Fruit fly (Drosophila melanogaster) whole organism, prepupa: ENCODE results near the gene CG2247.

Experiments used
- CG10631 ChIP-seq: fragments of 200-800 bp; sonication (Bioruptor generic); optimal IDR thresholded peaks from 2 replicates; lab custom pipeline; 2016; ENCODE audit warnings: missing biosample characterization, missing genetic modification characterization
- CG10669 ChIP-seq: fragments of 200-800 bp; sonication (Bioruptor generic); optimal IDR thresholded peaks from 3 replicates; lab custom pipeline; 2018; ENCODE audit warnings: missing biosample characterization, mild to moderate bottlenecking, missing genetic modification characterization, moderate library complexity
- CG11294 ChIP-seq: fragments of 200-800 bp; sonication (Bioruptor generic); IDR thresholded peaks from 2 replicates; pipeline ENCODE4 v1.3.6; 2022; ENCODE audit warnings: missing biosample characterization, missing genetic modification characterization
- CG11902 ChIP-seq: fragments of 200-800 bp; sonication (Bioruptor generic); optimal IDR thresholded peaks from 3 replicates; lab custom pipeline; 2016; ENCODE audit warnings: missing biosample characterization, missing genetic modification characterization
- CG15336 ChIP-seq: fragments of 200-800 bp; sonication (Bioruptor generic); IDR thresholded peaks from 2 replicates; pipeline ENCODE4 v1.3.6; 2022; ENCODE audit warnings: missing biosample characterization, missing genetic modification characterization
- CG3032 ChIP-seq: fragments of 200-800 bp; optimal IDR thresholded peaks from 2 replicates; lab custom pipeline; 2019; ENCODE audit warnings: missing biosample characterization, mild to moderate bottlenecking, missing genetic modification characterization, moderate library complexity
- CG31627 ChIP-seq: fragments of 200-800 bp; sonication (Bioruptor generic); optimal IDR thresholded peaks from 3 replicates; lab custom pipeline; 2016; ENCODE audit warnings: missing biosample characterization, missing genetic modification characterization
- CG32006 ChIP-seq: fragments of 200-800 bp; sonication (Bioruptor generic); optimal IDR thresholded peaks from 3 replicates; lab custom pipeline; 2017; ENCODE audit warnings: missing biosample characterization, mild to moderate bottlenecking, missing genetic modification characterization
- CG34406 ChIP-seq: fragments of 200-800 bp; sonication (Bioruptor generic); optimal IDR thresholded peaks from 3 replicates; lab custom pipeline; 2016; ENCODE audit warnings: missing biosample characterization, missing genetic modification characterization
- CG6163 ChIP-seq: fragments of 200-800 bp; sonication (Bioruptor generic); IDR thresholded peaks from 3 replicates; pipeline ENCODE4 v1.3.6; 2022; ENCODE audit warnings: missing biosample characterization, missing genetic modification characterization
- CG6276 ChIP-seq: fragments of 200-800 bp; sonication (Bioruptor generic); optimal IDR thresholded peaks from 2 replicates; lab custom pipeline; 2017; ENCODE audit warnings: missing biosample characterization, mild to moderate bottlenecking, missing genetic modification characterization
- CG6808 ChIP-seq: fragments of 200-800 bp; sonication (Bioruptor generic); optimal IDR thresholded peaks from 3 replicates; lab custom pipeline; 2017; ENCODE audit warnings: missing biosample characterization, missing genetic modification characterization, mild to moderate bottlenecking, moderate library complexity, missing genetic modification reagents
- CG6854 ChIP-seq: fragments of 200-800 bp; sonication (Bioruptor generic); optimal IDR thresholded peaks from 2 replicates; lab custom pipeline; 2017; ENCODE audit warnings: missing biosample characterization, mild to moderate bottlenecking, missing genetic modification characterization
- CG7368 ChIP-seq: fragments of 200-800 bp; sonication (Bioruptor generic); optimal IDR thresholded peaks from 3 replicates; lab custom pipeline; 2016; ENCODE audit warnings: missing biosample characterization, missing genetic modification characterization
- CG8119 ChIP-seq: fragments of 200-800 bp; sonication (Bioruptor generic); IDR thresholded peaks from 3 replicates; pipeline ENCODE4 v1.3.6; 2022; ENCODE audit warnings: missing biosample characterization, missing genetic modification characterization
- CG8319 ChIP-seq: fragments of 200-800 bp; sonication (Bioruptor generic); optimal IDR thresholded peaks from 3 replicates; lab custom pipeline; 2016; ENCODE audit warnings: missing biosample characterization, missing genetic modification characterization
- CG8632 ChIP-seq: fragments of 200-800 bp; sonication (Bioruptor generic); optimal IDR thresholded peaks from 3 replicates; lab custom pipeline; 2016; ENCODE audit warnings: missing biosample characterization, missing genetic modification characterization
- Eip75B ChIP-seq: fragments of 200-800 bp; sonication (Bioruptor generic); optimal IDR thresholded peaks from 3 replicates; lab custom pipeline; 2016; ENCODE audit warnings: missing biosample characterization, missing genetic modification characterization
- Eip78C ChIP-seq: fragments of 200-800 bp; sonication (Bioruptor generic); peaks from one replicate; lab custom pipeline; 2016; ENCODE audit warnings: missing biosample characterization, missing genetic modification characterization
- Ets21C ChIP-seq: fragments of 200-800 bp; sonication (Bioruptor generic); optimal IDR thresholded peaks from 3 replicates; lab custom pipeline; 2016; ENCODE audit warnings: missing biosample characterization, missing genetic modification characterization
- Hr38 ChIP-seq: sonication (Bioruptor generic); optimal IDR thresholded peaks from 2 replicates; lab custom pipeline; 2016; ENCODE audit warnings: missing biosample characterization, missing genetic modification characterization
- Hr39 ChIP-seq: fragments of 200-800 bp; sonication (Bioruptor generic); optimal IDR thresholded peaks from 2 replicates; lab custom pipeline; 2016; ENCODE audit warnings: missing biosample characterization, missing genetic modification characterization
- Lpt ChIP-seq: fragments of 200-800 bp; sonication (Bioruptor generic); optimal IDR thresholded peaks from 3 replicates; lab custom pipeline; 2016; ENCODE audit warnings: missing biosample characterization, missing genetic modification characterization
- OdsH ChIP-seq: fragments of 200-800 bp; sonication (Bioruptor generic); optimal IDR thresholded peaks from 3 replicates; lab custom pipeline; 2016; ENCODE audit warnings: missing biosample characterization, missing genetic modification characterization
- achi ChIP-seq: fragments of 200-800 bp; sonication (Bioruptor generic); optimal IDR thresholded peaks from 3 replicates; lab custom pipeline; 2016; ENCODE audit warnings: missing biosample characterization, missing genetic modification characterization
- dsx ChIP-seq: fragments of 200-800 bp; optimal IDR thresholded peaks from 3 replicates; lab custom pipeline; 2019; ENCODE audit warnings: missing biosample characterization, mild to moderate bottlenecking, missing genetic modification characterization, moderate library complexity; ENCODE audit not compliant: poor library complexity, severe bottlenecking
- eg ChIP-seq: fragments of 200-800 bp; sonication (Bioruptor generic); IDR thresholded peaks from 3 replicates; pipeline ENCODE4 v1.3.6; 2022; ENCODE audit warnings: missing biosample characterization, missing genetic modification characterization
- esn ChIP-seq: fragments of 200-800 bp; sonication (Bioruptor generic); optimal IDR thresholded peaks from 2 replicates; lab custom pipeline; 2016; ENCODE audit warnings: missing biosample characterization, mild to moderate bottlenecking, missing genetic modification characterization, moderate library complexity
- fd85E ChIP-seq: fragments of 200-800 bp; sonication (Bioruptor generic); optimal IDR thresholded peaks from 3 replicates; lab custom pipeline; 2016; ENCODE audit warnings: missing biosample characterization, missing genetic modification characterization
- fkh ChIP-seq: fragments of 200-800 bp; sonication (Bioruptor generic); optimal IDR thresholded peaks from 3 replicates; lab custom pipeline; 2017; ENCODE audit warnings: missing biosample characterization, mild to moderate bottlenecking, missing genetic modification characterization, moderate library complexity
- lz ChIP-seq: fragments of 200-800 bp; sonication (Bioruptor generic); optimal IDR thresholded peaks from 3 replicates; lab custom pipeline; 2016; ENCODE audit warnings: missing biosample characterization, missing genetic modification characterization
- pdm3 ChIP-seq: fragments of 200-800 bp; sonication (Bioruptor generic); optimal IDR thresholded peaks from 3 replicates; lab custom pipeline; 2016; ENCODE audit warnings: missing biosample characterization, missing genetic modification characterization
- salr ChIP-seq, 2 experiments: fragments of 200-800 bp; sonication (Bioruptor generic); optimal IDR thresholded peaks; 3 replicates each; lab custom pipeline; 2016 to 2018; ENCODE audit warnings: missing biosample characterization in 2 of 2, missing genetic modification characterization in 2 of 2, mild to moderate bottlenecking in 1 of 2
- spab ChIP-seq: fragments of 200-800 bp; sonication (Bioruptor generic); optimal IDR thresholded peaks from 2 replicates; lab custom pipeline; 2017; ENCODE audit warnings: missing biosample characterization, mild to moderate bottlenecking, missing genetic modification characterization, missing genetic modification reagents
- ss ChIP-seq, 2 experiments: fragments of 200-800 bp; sonication (Bioruptor generic); optimal IDR thresholded peaks; 2 replicates in 1 of 2; 3 replicates in 1 of 2; lab custom pipeline; 2017 to 2018; ENCODE audit warnings: mild to moderate bottlenecking in 2 of 2, missing biosample characterization in 2 of 2, missing genetic modification characterization in 2 of 2, moderate library complexity in 1 of 2
- svp ChIP-seq: fragments of 200-800 bp; sonication (Bioruptor generic); peaks from one replicate; lab custom pipeline; 2016; ENCODE audit warnings: missing biosample characterization, missing genetic modification characterization
- vri ChIP-seq: fragments of 200-800 bp; sonication (Bioruptor generic); optimal IDR thresholded peaks from 3 replicates; lab custom pipeline; 2016; ENCODE audit warnings: missing biosample characterization, mild to moderate bottlenecking, missing genetic modification characterization

Gene CG2247

dm6 chrX:11621315-11621865 is 9.9 kb upstream of the CG2247 start:
- TF ChIP-seq Eip78C (GFP tag; lab: Kevin White, UChicago) (no peak), CG34406 (GFP tag; lab: Kevin White, UChicago) (no peak), CG8632 (no peak)

dm6 chrX:11620527-11620926 is 9.1 kb upstream of the CG2247 start:
- TF ChIP-seq CG15336 (GFP tag; lab: Robert Waterston, UW) (no peak), CG7368 (GFP tag; lab: Kevin White, UChicago) (no peak), CG8319 (no peak), CG32006 (no peak), CG6276 (GFP tag; lab: Kevin White, UChicago) (no peak), fd85E (GFP tag; lab: Kevin White, UChicago) (no peak), salr (GFP tag; optimal IDR thresholded peaks at IDR 0.05; lab: Kevin White, UChicago) (no peak), spab (no peak), Hr38 (GFP tag; lab: Kevin White, UChicago) (no peak), CG3032 (tag; lab: Kevin White, UChicago) (no peak), Eip75B (GFP tag; lab: Kevin White, UChicago) (no peak)

- TF ChIP-seq CG11902 (GFP tag; lab: Kevin White, UChicago): no peak
- TF ChIP-seq OdsH (GFP tag; lab: Kevin White, UChicago): no peak
- TF ChIP-seq vri: no peak
- no peak for TF ChIP-seq CG6854
- no peak for TF ChIP-seq CG10669 (GFP tag; lab: Kevin White, UChicago)
- TF ChIP-seq pdm3: no peak
- no peak for TF ChIP-seq CG11294 (GFP tag; lab: Robert Waterston, UW)
- no peak for TF ChIP-seq CG7368 (GFP tag; lab: Kevin White, UChicago)
- no peak for TF ChIP-seq CG31627
- TF ChIP-seq Ets21C (GFP tag; lab: Kevin White, UChicago): no peak
- TF ChIP-seq CG6276 (GFP tag; lab: Kevin White, UChicago): no peak
Observed at dm6 chrX:11619617-11620016, 8.2 kb upstream of the CG2247 start.

- peak; percentile 25; the same call in 1 of the 3 replicates for TF ChIP-seq CG8119 (GFP tag; lab: Robert Waterston, UW)
- peak; percentile 40 for TF ChIP-seq CG6854
- peak; percentile 65; the same call in 1 of the 3 replicates for TF ChIP-seq CG6163 (GFP tag; lab: Robert Waterston, UW)
- TF ChIP-seq lz (GFP tag; lab: Kevin White, UChicago): no peak
- peak; percentile 48; the same call in 1 of the 2 replicates for TF ChIP-seq CG15336 (GFP tag; lab: Robert Waterston, UW)
- TF ChIP-seq ss (GFP tag; optimal IDR thresholded peaks at IDR 0.05; lab: Kevin White, UChicago): peak; percentile 63 to 76
- peak; percentile 4 for TF ChIP-seq Lpt (GFP tag; lab: Kevin White, UChicago)
- no peak for TF ChIP-seq Hr39 (GFP tag; lab: Kevin White, UChicago)
- TF ChIP-seq, all 60 proteins: peak for 6
Observed at dm6 chrX:11616496-11616952, 5.1 kb upstream of the CG2247 start.

- TF ChIP-seq fkh (peak; percentile 47), esn (GFP tag; lab: Kevin White, UChicago) (no peak), CG6808 (GFP tag; lab: Kevin White, UChicago) (peak; percentile 56), Eip75B (GFP tag; lab: Kevin White, UChicago) (no peak), svp (GFP tag; lab: Kevin White, UChicago) (no peak), CG7368 (GFP tag; lab: Kevin White, UChicago) (no peak), eg (GFP tag; lab: Robert Waterston, UW) (0 out of 3 replicates have a peak, but pooled peaks have one; percentile 17), CG10631 (GFP tag; lab: Kevin White, UChicago) (no peak), pdm3 (no peak), CG8632 (no peak), Eip78C (GFP tag; lab: Kevin White, UChicago) (peak; percentile 46), dsx (GFP tag; lab: Kevin White, UChicago) (peak; percentile 46), CG31627 (no peak), achi (GFP tag; lab: Kevin White, UChicago) (no peak)
Observed at dm6 chrX:11615652-11616495, 4.4 kb upstream of the CG2247 start, which contains the start of the genes RPA3 and Met. Gene RPA3, minus strand, starts transcription at chrX:11615840. Gene Met, plus strand, starts transcription at chrX:11616124.
